Fruit fly (Drosophila melanogaster) ovary, adult (tissue): Measurements from ENCODE around the gene sit.

Experiments used
- CG17801 ChIP-seq: fragments of 200-800 bp; optimal IDR thresholded peaks from 2 replicates; lab custom pipeline; 2019; ENCODE audit warnings: missing biosample characterization, mild to moderate bottlenecking, missing genetic modification characterization, moderate library complexity; ENCODE audit not compliant: partially characterized antibody

Gene sit

DNA sequence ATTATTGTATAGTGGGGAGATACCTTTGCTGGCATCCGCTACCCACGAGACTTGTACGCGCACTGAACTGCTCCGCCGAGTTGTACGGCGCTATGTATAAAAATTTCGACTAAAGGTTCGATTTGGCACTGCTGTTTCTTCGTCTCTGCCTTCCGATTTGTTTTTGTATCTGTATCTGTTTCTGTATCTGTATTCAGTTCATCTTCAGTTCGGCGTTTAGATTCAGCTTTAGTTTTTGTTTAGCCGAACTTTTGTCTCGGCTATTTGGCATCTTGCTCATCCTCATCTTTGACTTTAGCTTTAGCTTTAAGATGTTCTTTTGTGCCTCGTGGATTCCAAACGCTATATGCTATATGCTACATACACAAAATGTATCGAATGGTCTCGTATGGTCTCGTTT, at the start of gene sit:
sit (minus strand) TSS at position 71 of the 400 bp plus-strand sequence.
- no peak for TF ChIP-seq CG17801 (GFP tag; lab: Kevin White, UChicago)

DNA sequence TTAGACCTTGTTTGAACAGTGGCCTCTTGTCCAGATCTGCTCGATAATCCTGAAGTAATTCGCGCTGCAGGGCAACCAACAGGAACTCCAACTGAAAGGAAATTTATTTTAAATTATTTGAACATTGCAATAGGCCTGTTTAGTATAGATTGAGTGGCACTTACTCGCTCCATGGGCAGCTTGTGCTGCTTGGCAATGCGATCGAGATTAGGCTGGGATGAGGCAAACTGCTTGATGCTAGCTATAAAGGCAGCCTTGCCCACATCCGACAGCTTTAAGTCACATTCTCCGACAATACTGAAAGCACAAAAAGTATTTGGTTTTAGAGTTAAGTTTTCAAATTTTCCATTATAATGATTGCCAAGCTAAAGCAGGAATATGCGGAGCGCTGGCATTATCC, 46.8 kb upstream of the sit start, which contains the start of gene CG13843:
CG13843 (plus strand) TSS at position 301 of the 400 bp plus-strand sequence.
- no peak for TF ChIP-seq CG17801 (GFP tag; lab: Kevin White, UChicago)

DNA sequence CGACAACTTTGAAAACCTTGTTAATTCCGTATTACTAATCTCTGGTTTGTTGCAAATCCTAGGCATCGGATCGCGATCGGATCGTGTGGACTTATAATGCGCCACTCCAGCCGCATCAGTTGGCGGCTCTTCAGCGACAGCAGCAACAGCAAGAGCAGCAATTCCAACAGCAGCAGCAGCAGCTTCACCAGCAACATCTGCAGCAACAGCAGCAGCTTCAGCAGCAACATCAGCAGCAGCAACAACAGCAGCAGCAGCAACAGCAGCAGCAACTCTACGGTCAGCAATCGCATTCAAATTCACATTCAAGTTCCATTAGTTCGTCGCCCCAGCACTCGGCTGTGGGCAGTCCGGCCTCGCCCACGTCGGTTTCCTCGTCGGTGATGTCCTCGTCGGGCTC, 40.4 kb upstream of the sit start:
- TF ChIP-seq CG17801 (GFP tag; lab: Kevin White, UChicago), result no peak

DNA sequence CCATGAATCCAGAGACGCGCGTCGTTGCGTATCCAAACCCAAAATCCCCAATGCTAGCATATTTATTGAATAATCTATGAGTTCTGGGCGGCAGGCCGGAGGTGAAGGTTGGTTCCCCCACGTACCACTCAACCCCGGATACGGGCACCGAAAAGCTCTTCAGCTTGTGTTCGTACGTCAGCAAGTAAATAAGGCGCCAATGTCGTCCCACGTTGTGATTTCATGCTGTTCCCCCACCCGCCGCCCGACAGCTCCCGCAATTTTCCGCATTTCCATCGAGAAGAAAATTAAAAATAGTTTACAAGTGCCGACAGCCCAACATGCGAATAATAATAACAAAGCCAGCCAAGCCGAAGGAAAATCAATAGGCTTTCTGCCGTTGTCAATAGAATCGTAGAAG, 36.4 kb upstream of the sit start:
- no peak for TF ChIP-seq CG17801 (GFP tag; lab: Kevin White, UChicago)

DNA sequence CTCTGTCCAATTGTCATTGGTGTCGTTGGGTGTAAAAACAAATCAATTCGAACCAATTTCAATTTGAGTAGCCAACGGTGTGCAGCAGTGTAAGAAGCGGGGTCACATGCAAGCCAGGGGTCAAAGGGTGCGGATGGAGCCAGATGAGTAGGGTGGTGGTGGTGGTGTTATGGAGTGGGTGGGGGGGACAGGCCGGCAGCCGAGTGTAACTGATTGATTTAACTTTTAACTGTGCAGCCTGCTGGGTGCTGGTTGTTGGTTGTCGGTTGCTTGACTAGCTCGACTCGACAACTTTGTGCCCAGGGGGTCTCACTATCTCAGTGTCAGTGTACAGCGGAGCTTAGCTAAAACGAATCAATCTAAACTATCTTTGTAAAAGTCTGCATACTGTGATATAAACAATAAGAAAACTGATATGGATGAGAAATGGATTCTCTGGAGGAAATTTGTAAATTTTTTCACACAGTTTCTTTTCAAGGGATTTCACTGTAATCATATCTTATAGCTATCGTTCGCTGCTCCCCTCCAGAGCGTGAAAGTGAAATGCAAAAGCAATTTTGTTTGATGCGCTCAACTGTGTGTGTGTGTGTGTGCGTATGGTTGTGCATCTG, 35.1 kb upstream of the sit start:
- TF ChIP-seq CG17801 (GFP tag; lab: Kevin White, UChicago), result peak; percentile 3

DNA sequence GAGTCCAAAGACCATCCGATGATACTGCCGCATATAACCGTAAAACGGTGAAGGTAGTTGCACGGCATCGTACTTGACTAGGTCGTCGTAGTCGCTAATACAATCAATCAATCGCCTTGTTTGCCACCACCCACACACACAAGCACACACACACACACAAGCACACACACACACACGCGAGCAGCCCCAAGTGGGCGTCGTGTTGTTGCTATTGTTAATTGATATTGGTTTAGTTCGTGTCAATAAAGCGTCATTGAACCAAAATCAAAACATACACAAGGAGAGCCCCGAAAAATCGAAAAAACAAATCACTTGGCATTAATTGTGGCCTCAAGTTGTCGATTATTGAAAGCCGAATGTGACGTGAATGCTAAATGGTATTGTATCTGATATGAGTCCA, 34.1 kb upstream of the sit start:
- no peak for TF ChIP-seq CG17801 (GFP tag; lab: Kevin White, UChicago)

DNA sequence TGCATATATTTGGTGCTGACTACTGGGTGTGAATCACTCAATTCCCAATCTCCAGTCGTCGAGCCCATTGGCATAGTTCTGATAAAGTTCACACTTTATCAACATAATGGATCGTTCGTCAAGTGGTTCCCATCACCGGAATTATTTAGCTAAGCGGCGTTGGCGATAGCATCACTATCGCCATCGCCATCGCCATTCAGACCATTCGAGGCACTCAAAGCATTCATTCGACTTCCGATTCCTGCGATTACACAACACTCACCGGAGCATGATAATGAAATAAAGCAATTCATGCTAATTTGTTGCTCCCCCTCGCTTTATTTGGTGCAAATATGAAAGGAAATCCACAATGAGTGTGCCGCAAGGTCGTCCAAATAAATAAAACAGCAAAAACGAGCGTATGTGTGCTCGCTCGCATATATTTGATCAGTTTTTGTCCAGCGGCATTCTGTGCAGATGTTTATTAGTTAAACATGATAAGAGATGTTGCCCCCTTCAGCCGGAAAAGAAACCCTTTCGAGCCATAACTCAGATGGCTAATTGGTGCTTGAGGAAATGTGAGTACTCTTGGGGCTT, 33.0 kb upstream of the sit start:
- no peak for TF ChIP-seq CG17801 (GFP tag; lab: Kevin White, UChicago)

DNA sequence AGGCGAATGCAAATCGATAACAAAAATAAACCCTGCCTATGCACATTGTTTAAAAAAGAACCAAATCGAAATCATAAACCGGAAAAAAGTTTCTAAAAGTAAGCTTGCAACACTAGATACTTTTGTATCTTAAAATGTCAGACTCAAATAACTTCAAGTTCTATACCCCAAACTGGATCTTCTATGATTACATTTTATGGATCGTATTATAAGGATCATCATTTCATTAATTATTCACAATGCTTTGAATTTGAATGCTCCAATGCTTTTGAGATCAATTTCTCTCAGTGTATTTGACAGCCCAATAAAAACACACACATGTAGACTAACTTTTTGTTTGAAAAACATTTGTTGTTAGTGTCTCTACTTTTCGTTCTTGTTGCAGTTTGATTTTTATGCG, 31.9 kb upstream of the sit start:
- TF ChIP-seq CG17801 (GFP tag; lab: Kevin White, UChicago), result no peak

DNA sequence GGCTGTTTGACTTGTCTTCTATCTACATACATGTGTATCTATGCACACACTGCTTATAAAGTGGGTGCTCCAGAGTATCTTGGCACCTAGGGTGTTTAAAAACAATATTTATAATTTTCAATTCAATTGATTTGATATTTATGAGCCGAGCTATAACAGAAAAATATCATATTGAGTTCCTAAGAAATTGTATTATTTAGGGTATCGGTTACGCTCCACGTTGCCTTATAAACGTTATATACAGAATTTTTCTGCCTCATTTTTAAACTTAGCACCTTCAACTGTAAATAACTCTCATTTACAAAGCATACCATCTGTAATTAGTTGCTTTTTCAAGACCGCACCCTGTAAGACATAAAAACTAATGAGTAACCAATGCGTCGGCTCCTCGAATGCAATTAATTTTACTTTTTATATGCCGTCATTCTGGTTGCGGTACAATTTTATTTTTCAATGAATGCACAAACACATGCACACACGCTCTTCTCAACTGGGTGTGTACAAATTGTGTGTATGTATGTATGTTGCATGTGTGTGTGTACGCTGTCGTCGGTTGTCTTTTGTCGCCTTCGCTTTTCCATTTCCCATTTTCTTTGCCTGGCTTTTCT, 28.4 kb upstream of the sit start:
- TF ChIP-seq CG17801 (GFP tag; lab: Kevin White, UChicago), result no peak

DNA sequence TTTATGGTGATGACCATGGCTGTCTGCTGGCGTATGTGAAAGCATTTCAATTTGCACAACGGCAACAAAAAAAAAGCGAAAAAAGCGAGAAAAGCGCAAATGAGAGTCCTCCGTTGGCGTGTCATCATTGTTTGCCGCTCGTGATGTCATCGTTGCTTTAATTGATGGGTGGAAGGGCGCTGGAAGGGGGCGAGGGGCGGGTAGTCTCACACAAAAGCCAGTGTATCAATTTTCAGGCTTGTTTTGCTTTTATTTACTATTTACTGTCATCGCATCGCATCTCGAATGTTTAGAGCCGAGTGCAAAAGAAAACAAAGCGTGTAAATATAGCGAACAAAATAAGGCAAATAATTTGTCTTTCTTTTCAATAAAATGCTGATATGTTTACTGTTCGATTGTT, 26.9 kb upstream of the sit start:
- no peak for TF ChIP-seq CG17801 (GFP tag; lab: Kevin White, UChicago)

DNA sequence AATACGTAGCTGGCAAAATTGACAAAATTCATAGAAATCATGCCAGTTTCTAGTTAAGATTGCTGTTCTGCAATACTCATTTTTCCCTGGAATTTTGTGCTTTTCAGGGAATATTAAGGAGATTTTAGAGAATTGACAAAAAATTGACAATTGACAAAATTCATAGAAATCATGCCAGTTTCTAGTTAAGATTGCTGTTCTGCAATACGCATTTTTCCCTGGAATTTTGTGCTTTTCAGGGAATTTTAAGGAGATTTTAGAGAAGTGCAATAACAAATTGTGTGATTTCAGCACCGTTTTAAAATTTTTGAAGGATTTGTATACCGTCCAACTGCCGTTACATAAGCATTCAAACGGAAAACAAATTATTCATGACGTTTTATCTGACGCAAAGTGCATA, 26.4 kb upstream of the sit start:
- no peak for TF ChIP-seq CG17801 (GFP tag; lab: Kevin White, UChicago)

DNA sequence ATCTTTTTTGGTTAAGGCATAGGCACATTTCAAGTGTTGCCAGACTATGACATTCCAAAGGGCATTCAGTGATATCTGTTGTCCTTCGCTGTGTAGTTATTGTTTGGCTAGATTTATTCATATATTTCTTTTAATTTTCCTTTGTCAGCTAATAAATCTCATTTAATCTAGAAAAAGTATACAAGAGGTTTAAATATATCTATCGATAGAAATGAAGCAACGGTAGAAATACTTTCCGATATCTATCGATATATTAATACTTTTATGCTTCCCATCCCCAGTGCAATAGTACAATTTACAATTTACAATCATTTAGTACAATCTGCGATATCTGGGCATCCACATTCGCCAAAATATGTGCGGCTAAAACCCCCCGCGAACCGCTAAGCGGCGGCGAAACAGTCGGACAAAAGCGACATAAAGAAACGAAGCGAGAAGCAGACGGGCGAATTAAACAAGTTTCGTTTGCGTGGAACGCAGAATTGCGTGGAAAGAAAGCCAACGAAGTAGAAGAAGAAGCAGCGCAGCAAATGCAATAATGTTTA, 25.1 kb upstream of the sit start, which contains the start of gene Efa6:
Efa6 (plus strand) TSS at position 337 of the 545 bp plus-strand sequence.
- peak; percentile 74 for TF ChIP-seq CG17801 (GFP tag; lab: Kevin White, UChicago)

DNA sequence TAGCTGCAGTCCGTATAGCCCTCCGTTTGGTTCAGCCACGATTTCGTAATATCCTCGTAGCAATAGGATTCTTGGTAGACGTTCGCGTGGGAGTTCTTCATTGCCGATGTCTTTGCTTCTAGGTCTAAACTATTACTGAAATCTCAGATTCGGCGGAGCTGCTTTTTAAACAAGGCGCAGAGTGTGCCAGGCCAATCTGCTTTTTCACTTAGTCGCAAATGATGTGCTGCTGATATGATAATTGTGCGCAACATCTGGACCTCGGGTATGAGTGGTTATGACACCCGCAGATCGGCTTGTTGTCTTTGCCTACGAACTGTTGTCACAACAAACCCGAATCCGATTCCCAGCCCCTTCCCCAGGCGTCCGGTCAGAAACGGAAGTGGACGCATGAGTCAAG, 24.2 kb upstream of the sit start, which contains the start of gene btn:
btn (minus strand) TSS at position 101 of the 400 bp plus-strand sequence.
- TF ChIP-seq CG17801 (GFP tag; lab: Kevin White, UChicago), result no peak

DNA sequence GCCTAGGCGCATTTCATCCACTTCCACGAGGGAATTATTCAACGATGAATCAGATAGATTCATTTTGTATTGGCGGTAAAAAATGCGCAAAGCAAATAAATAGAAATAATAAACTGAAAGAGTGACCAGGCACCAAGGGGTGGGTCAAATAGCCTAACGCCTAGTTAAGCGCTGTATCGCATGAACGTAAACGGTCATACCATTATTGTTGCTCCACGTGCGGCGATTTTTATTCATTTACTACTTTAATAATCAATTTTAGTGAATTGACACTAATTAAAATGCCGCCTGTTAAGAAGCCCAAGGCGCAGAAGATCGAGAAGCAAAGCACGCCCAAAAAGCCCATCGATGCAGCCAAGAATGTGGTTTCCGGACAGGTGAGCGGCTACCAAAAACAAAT, 22.2 kb upstream of the sit start, which contains the start of the genes CG33107 and CG6937:
CG33107 (minus strand) TSS at position 137 of the 400 bp plus-strand sequence.
CG6937 (plus strand) TSS at position 192 of the 400 bp plus-strand sequence.
- TF ChIP-seq CG17801 (GFP tag; lab: Kevin White, UChicago), result peak; percentile 28

DNA sequence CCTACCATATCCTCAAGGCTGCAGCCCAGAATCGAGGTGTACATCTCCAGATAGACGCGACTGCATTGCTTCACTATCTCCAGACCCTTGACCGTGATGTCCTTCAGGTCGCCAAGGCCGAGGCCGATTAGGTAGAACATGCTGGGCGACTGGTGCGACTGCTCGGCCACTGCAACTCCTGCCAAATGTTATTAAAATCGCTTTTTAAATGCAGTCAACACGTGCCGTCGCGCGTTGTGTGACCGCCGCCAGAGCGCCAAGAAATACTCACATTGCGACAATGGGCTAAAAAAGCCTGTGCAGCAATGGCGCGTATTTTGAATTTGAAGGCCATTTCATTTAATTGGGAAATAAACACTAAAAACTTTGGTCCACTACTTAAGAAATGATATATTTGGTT, 20.6 kb upstream of the sit start, which contains the start of gene Dph5:
Dph5 (minus strand) TSS at position 245 of the 400 bp plus-strand sequence.
- no peak for TF ChIP-seq CG17801 (GFP tag; lab: Kevin White, UChicago)
